Worm (Caenorhabditis elegans) whole organism, L4/young adult: ENCODE results near the gene fipr-9.

Source experiments
- dao-5 ChIP-seq: sonication (generic microtip); optimal IDR thresholded peaks from 2 replicates; lab custom pipeline; 2016; ENCODE audit warnings: missing genotype, missing genetic modification characterization, moderate library complexity, missing compliant biosample characterization
- him-1 ChIP-seq: sonication (generic microtip); optimal IDR thresholded peaks from 2 replicates; lab custom pipeline; 2016; ENCODE audit warnings: missing genotype, missing genetic modification reagents, missing genetic modification characterization, missing compliant biosample characterization

DNA sequence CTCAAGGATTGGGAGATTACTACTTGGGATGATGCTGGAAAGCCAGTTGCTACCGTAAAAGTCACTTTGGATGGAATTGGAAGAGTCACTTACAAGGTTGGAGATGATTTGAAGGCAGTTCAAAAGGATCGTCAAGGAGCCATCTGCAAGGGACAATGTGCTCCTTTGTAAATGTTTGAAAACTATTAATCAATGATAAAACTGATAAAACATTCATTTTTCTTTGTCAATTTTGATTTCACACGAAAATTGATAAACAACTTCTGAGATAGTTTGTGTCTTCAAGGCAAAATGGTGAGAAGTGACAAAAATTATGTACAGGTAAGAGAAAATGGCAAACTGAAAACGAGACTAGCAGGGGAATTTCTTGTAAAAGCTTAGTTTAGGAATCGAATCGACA lies 19.1 kb upstream of the fipr-9 start:
- TF ChIP-seq dao-5 (no peak), him-1 (no peak)
